Fruit fly (Drosophila melanogaster) whole organism, embryonic: Measurements from ENCODE around the gene CG8516.

Source experiments
- CG10267 ChIP-seq: fragments of 200-800 bp; sonication (Bioruptor generic); optimal IDR thresholded peaks from 2 replicates; lab custom pipeline; 2018; ENCODE audit warnings: missing biosample characterization, mild to moderate bottlenecking, missing genetic modification characterization, moderate library complexity
- CG10366 ChIP-seq: fragments of 200-800 bp; sonication (Bioruptor generic); IDR thresholded peaks from 2 replicates; pipeline ENCODE4 v1.3.6; 2022; ENCODE audit warnings: missing biosample characterization, missing genetic modification characterization
- CG10565 ChIP-seq: fragments of 200-800 bp; sonication (Bioruptor generic); optimal IDR thresholded peaks from 3 replicates; lab custom pipeline; 2016; ENCODE audit warnings: missing biosample characterization, mild to moderate bottlenecking, missing genetic modification characterization
- CG12219 ChIP-seq: fragments of 200-800 bp; sonication (Bioruptor generic); optimal IDR thresholded peaks from 3 replicates; lab custom pipeline; 2018; ENCODE audit warnings: missing biosample characterization, mild to moderate bottlenecking, missing genetic modification characterization
- CG14710 ChIP-seq: fragments of 200-800 bp; sonication (Bioruptor generic); optimal IDR thresholded peaks from 3 replicates; lab custom pipeline; 2019; ENCODE audit warnings: missing biosample characterization, mild to moderate bottlenecking, missing genetic modification characterization, moderate library complexity
- CG16815 ChIP-seq: fragments of 200-800 bp; sonication (Bioruptor generic); optimal IDR thresholded peaks from 3 replicates; lab custom pipeline; 2017; ENCODE audit warnings: missing biosample characterization, mild to moderate bottlenecking, missing genetic modification characterization
- CG17912 ChIP-seq: fragments of 200-800 bp; sonication (Bioruptor generic); optimal IDR thresholded peaks from 2 replicates; lab custom pipeline; 2018; ENCODE audit warnings: missing biosample characterization, mild to moderate bottlenecking, missing genetic modification characterization
- CG2116 ChIP-seq: fragments of 200-800 bp; sonication (Bioruptor generic); optimal IDR thresholded peaks from 3 replicates; lab custom pipeline; 2018; ENCODE audit warnings: missing biosample characterization, mild to moderate bottlenecking, missing genetic modification characterization
- CG2129 ChIP-seq: fragments of 200-800 bp; sonication (Bioruptor generic); IDR thresholded peaks from 2 replicates; pipeline ENCODE4 v1.3.6; 2022; ENCODE audit warnings: missing biosample characterization, missing genetic modification characterization; ENCODE audit not compliant: partially characterized antibody
- CG2875 ChIP-seq: fragments of 200-800 bp; sonication (Bioruptor generic); optimal IDR thresholded peaks from 2 replicates; lab custom pipeline; 2017; ENCODE audit warnings: missing biosample characterization, mild to moderate bottlenecking, missing genetic modification characterization, missing genetic modification reagents
- CG30403 ChIP-seq: fragments of 200-800 bp; sonication (Bioruptor generic); optimal IDR thresholded peaks from 3 replicates; lab custom pipeline; 2016; ENCODE audit warnings: missing biosample characterization, missing genetic modification characterization
- CG3281 ChIP-seq: fragments of 200-800 bp; sonication (Bioruptor generic); optimal IDR thresholded peaks from 3 replicates; lab custom pipeline; 2017; ENCODE audit warnings: missing biosample characterization, mild to moderate bottlenecking, missing genetic modification characterization
- CG34224 ChIP-seq: fragments of 200-800 bp; sonication (Bioruptor generic); IDR thresholded peaks from 3 replicates; pipeline ENCODE4 v1.3.6; 2022; ENCODE audit warnings: missing biosample characterization, missing genetic modification characterization; ENCODE audit not compliant: partially characterized antibody
- CG4707 ChIP-seq: fragments of 200-800 bp; sonication (Bioruptor generic); optimal IDR thresholded peaks from 2 replicates; lab custom pipeline; 2018; ENCODE audit warnings: missing biosample characterization, mild to moderate bottlenecking, missing genetic modification characterization, moderate library complexity
- CG7556 ChIP-seq: fragments of 200-800 bp; sonication (Bioruptor generic); optimal IDR thresholded peaks from 2 replicates; lab custom pipeline; 2017; ENCODE audit warnings: missing biosample characterization, mild to moderate bottlenecking, missing genetic modification characterization
- CG8089 ChIP-seq: fragments of 200-800 bp; sonication (Bioruptor generic); optimal IDR thresholded peaks from 3 replicates; lab custom pipeline; 2016; ENCODE audit warnings: missing biosample characterization, missing genetic modification characterization
- CG8290 ChIP-seq, 3 experiments: fragments of 200-800 bp; sonication (Bioruptor generic); optimal IDR thresholded peaks; 2 replicates each; lab custom pipeline; 2016 to 2019; ENCODE audit warnings: missing biosample characterization in 3 of 3, missing genetic modification characterization in 3 of 3, mild to moderate bottlenecking in 2 of 3, moderate library complexity in 1 of 3
- CG8359 ChIP-seq: fragments of 200-800 bp; sonication (Bioruptor generic); optimal IDR thresholded peaks from 2 replicates; lab custom pipeline; 2017; ENCODE audit warnings: missing biosample characterization, mild to moderate bottlenecking, missing genetic modification characterization, borderline replicate concordance
- CG9215 ChIP-seq: fragments of 200-800 bp; sonication (Bioruptor generic); IDR thresholded peaks from 2 replicates; pipeline ENCODE4 v1.3.6; 2022; ENCODE audit warnings: missing biosample characterization, missing genetic modification characterization
- Dbx ChIP-seq: fragments of 200-800 bp; sonication (Bioruptor generic); IDR thresholded peaks from 3 replicates; pipeline ENCODE4 v1.3.6; 2022; ENCODE audit warnings: missing biosample characterization, missing genetic modification characterization
- Deaf1 ChIP-seq: fragments of 200-800 bp; optimal IDR thresholded peaks from 3 replicates; lab custom pipeline; 2019; ENCODE audit warnings: missing biosample characterization, mild to moderate bottlenecking, missing genetic modification characterization, moderate library complexity
- Dll ChIP-seq: fragments of 200-800 bp; sonication (Bioruptor generic); IDR thresholded peaks from 4 replicates; pipeline ENCODE4 v1.3.6; 2022; ENCODE audit warnings: missing biosample characterization, missing genetic modification characterization; ENCODE audit not compliant: partially characterized antibody
- E2f1 ChIP-seq: fragments of 200-800 bp; sonication (Bioruptor generic); IDR thresholded peaks from 2 replicates; pipeline ENCODE4 v1.3.6; 2022; ENCODE audit warnings: missing biosample characterization, missing genetic modification characterization
- HmgD ChIP-seq: fragments of 200-800 bp; sonication (Bioruptor generic); optimal IDR thresholded peaks from 3 replicates; lab custom pipeline; 2016; ENCODE audit warnings: missing biosample characterization, missing genetic modification characterization
- Kr ChIP-seq: fragments of 200-800 bp; sonication (Bioruptor generic); optimal IDR thresholded peaks from 2 replicates; lab custom pipeline; 2017; ENCODE audit warnings: missing biosample characterization, mild to moderate bottlenecking, missing genetic modification characterization
- Meics ChIP-seq: fragments of 200-800 bp; sonication (Bioruptor generic); optimal IDR thresholded peaks from 2 replicates; lab custom pipeline; 2017; ENCODE audit warnings: missing biosample characterization, mild to moderate bottlenecking, missing genetic modification characterization
- Tbp ChIP-seq: fragments of >200 bp; optimal IDR thresholded peaks from 2 replicates; lab custom pipeline; 2018; ENCODE audit warnings: missing biosample characterization, missing genetic modification characterization
- Usf ChIP-seq: fragments of 200-800 bp; sonication (Bioruptor generic); optimal IDR thresholded peaks from 2 replicates; lab custom pipeline; 2017; ENCODE audit warnings: missing genotype, missing biosample characterization, missing genetic modification characterization
- Xrp1 ChIP-seq: fragments of 200-800 bp; sonication (Bioruptor generic); IDR thresholded peaks from 2 replicates; pipeline ENCODE4 v1.3.6; 2022; ENCODE audit warnings: missing biosample characterization, missing genetic modification characterization
- ara ChIP-seq: fragments of 200-800 bp; sonication (Bioruptor generic); IDR thresholded peaks from 2 replicates; pipeline ENCODE4 v1.3.6; 2022; ENCODE audit warnings: missing biosample characterization, missing genetic modification characterization
- bab2 ChIP-seq: fragments of 200-800 bp; sonication (Bioruptor generic); optimal IDR thresholded peaks from 2 replicates; lab custom pipeline; 2016; ENCODE audit warnings: missing biosample characterization, missing genetic modification characterization
- bigmax ChIP-seq: fragments of 200-800 bp; sonication (Bioruptor generic); optimal IDR thresholded peaks from 2 replicates; lab custom pipeline; 2018; ENCODE audit warnings: missing biosample characterization, mild to moderate bottlenecking, missing genetic modification characterization
- cad ChIP-seq: fragments of >200 bp; optimal IDR thresholded peaks from 2 replicates; lab custom pipeline; 2017; ENCODE audit warnings: missing biosample characterization, missing genetic modification characterization
- croc ChIP-seq: fragments of 200-800 bp; sonication (Bioruptor generic); conservative IDR thresholded peaks from 3 replicates; pipeline ENCODE4 v1.3.6; 2022; ENCODE audit warnings: missing biosample characterization, missing genetic modification characterization
- da ChIP-seq: fragments of 200-800 bp; sonication (Bioruptor generic); optimal IDR thresholded peaks from 2 replicates; lab custom pipeline; 2016; ENCODE audit warnings: missing biosample characterization, missing genetic modification characterization
- danr ChIP-seq: fragments of 200-800 bp; sonication (Bioruptor generic); IDR thresholded peaks from 2 replicates; pipeline ENCODE4 v1.3.6; 2022; ENCODE audit warnings: missing biosample characterization, missing genetic modification characterization
- dpn ChIP-seq, 2 experiments: fragments of 200-800 bp; sonication (Bioruptor generic); optimal IDR thresholded peaks; 3 replicates each; lab custom pipeline; 2016; ENCODE audit warnings: missing biosample characterization in 2 of 2, missing genetic modification characterization in 2 of 2
- lov ChIP-seq, 2 experiments: fragments of 200-800 bp in 1 of 2; fragments of >200 bp in 1 of 2; sonication (Bioruptor generic) in 1 of 2; IDR thresholded peaks in 1 of 2; optimal IDR thresholded peaks in 1 of 2; 2 replicates in 1 of 2; 3 replicates in 1 of 2; pipeline versions ENCODE4 v1.3.6 to Lab custom; 2017 to 2022; ENCODE audit warnings: missing biosample characterization in 1 of 2, missing genetic modification characterization in 1 of 2
- luna ChIP-seq: fragments of 200-800 bp; sonication (Bioruptor generic); optimal IDR thresholded peaks from 2 replicates; lab custom pipeline; 2016; ENCODE audit warnings: missing biosample characterization, missing genetic modification characterization
- prd ChIP-seq, 3 experiments: fragments of >200 bp in 2 of 3; fragments of 200-800 bp in 1 of 3; sonication (Bioruptor generic) in 1 of 3; optimal IDR thresholded peaks in 2 of 3; IDR thresholded peaks in 1 of 3; 2 replicates in 2 of 3; 3 replicates in 1 of 3; pipeline versions ENCODE4 v1.3.6 to Lab custom; 2017 to 2022; ENCODE audit warnings: missing biosample characterization in 1 of 3, missing genetic modification characterization in 1 of 3
- pum ChIP-seq: fragments of 200-800 bp; sonication (Bioruptor generic); optimal IDR thresholded peaks from 2 replicates; lab custom pipeline; 2016; ENCODE audit warnings: missing biosample characterization, missing genetic modification characterization
- sim ChIP-seq: fragments of 200-800 bp; sonication (Bioruptor generic); IDR thresholded peaks from 2 replicates; pipeline ENCODE4 v1.3.6; 2022; ENCODE audit warnings: missing biosample characterization, missing genetic modification characterization
- slp2 ChIP-seq: fragments of 200-800 bp; sonication (Bioruptor generic); optimal IDR thresholded peaks from 2 replicates; lab custom pipeline; 2016; ENCODE audit warnings: missing biosample characterization, missing genetic modification characterization
- sna ChIP-seq: fragments of 200-800 bp; sonication (Bioruptor generic); IDR thresholded peaks from 2 replicates; pipeline ENCODE4 v1.3.6; 2022; ENCODE audit warnings: missing biosample characterization, missing genetic modification characterization; ENCODE audit not compliant: partially characterized antibody
- sr ChIP-seq: fragments of 200-800 bp; sonication (Bioruptor generic); IDR thresholded peaks from 3 replicates; pipeline ENCODE4 v1.3.6; 2022; ENCODE audit warnings: missing biosample characterization, missing genetic modification characterization
- vnd ChIP-seq: fragments of 200-800 bp; sonication (Bioruptor generic); IDR thresholded peaks from 3 replicates; pipeline ENCODE4 v1.3.6; 2022; ENCODE audit warnings: missing biosample characterization, missing genetic modification characterization; ENCODE audit not compliant: partially characterized antibody
- zfh2 ChIP-seq: fragments of 200-800 bp; sonication (Bioruptor generic); optimal IDR thresholded peaks from 2 replicates; lab custom pipeline; 2016; ENCODE audit warnings: missing biosample characterization, missing genetic modification characterization

Gene CG8516

DNA sequence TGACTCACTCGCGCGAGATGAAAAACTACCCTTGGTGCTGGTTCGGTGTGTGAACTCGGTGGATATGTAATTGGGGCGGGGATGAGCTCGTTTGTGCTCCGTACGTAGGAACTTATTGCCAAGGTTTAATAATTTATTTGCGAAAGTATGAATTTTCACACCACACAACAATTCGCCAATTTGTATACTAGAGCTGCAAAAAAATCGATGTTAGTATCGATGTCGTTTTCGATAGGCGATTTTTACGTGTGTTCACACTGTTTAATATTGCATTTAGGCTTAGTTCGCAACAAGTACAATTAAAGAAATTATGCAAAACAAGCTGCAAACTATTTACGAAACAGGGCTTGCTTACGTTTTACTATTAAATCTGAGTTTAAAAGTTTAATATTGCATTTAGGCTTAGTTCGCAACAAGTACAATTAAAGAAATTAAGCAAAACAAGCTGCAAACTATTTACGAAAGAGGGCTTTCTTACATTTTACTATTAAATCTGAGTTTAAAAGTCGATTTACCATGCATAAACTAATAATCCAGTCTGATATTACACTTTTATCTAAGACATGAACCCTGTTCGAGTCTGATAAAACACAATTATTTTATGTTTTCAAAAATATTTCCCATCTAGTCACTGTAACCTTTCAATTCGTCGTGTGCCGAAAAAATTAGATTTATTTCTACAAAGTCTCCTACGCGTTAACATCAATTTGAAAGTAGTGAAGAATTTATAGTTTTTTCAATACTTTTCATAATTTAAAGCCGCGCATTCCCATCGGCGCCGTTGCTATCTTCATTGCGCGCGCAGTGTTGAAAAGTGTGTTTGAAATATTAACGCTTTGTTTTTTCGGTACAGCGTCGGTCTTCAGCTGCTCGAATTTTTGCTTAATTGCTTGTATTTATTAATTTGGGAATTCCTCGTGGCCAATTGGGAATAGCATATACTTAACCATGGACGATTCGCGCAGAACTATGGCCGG lies 29.9 kb upstream of the CG8516 start, which contains the start of the genes Snap24 and CG8478 (continued):
- TF ChIP-seq CG4707 (GFP tag; lab: Kevin White, UChicago): no peak
- no peak for TF ChIP-seq sim (GFP tag; lab: Robert Waterston, UW)
- TF ChIP-seq CG3281 (GFP tag; lab: Kevin White, UChicago): no peak
- no peak for TF ChIP-seq dpn (GFP tag; optimal IDR thresholded peaks at IDR 0.05; lab: Kevin White, UChicago)
- no peak for TF ChIP-seq bab2 (GFP tag; lab: Kevin White, UChicago)
- TF ChIP-seq Deaf1 (tag; lab: Kevin White, UChicago): no peak
- TF ChIP-seq CG8290 (GFP tag; optimal IDR thresholded peaks at IDR 0.05; lab: Kevin White, UChicago): no peak
- TF ChIP-seq CG8290 (tag; optimal IDR thresholded peaks at IDR 0.05; lab: Kevin White, UChicago): no peak
- no peak for TF ChIP-seq CG17912
- no peak for TF ChIP-seq CG16815 (GFP tag; lab: Kevin White, UChicago)
- TF ChIP-seq sna (GFP tag; lab: Robert Waterston, UW): peak; percentile 74
- no peak for TF ChIP-seq CG10366 (GFP tag; lab: Robert Waterston, UW)
- TF ChIP-seq zfh2 (GFP tag; lab: Kevin White, UChicago): no peak
- peak; percentile 93 for TF ChIP-seq CG10267 (tag; lab: Kevin White, UChicago)
- no peak for TF ChIP-seq slp2
- TF ChIP-seq vnd (GFP tag; lab: Robert Waterston, UW): peak; percentile 73; the same call in 2 of the 3 replicates
- no peak for TF ChIP-seq E2f1 (GFP tag; lab: Robert Waterston, UW)
- no peak for TF ChIP-seq CG2875
- TF ChIP-seq Xrp1 (GFP tag; lab: Robert Waterston, UW): no peak
- no peak for TF ChIP-seq CG12219
- no peak for TF ChIP-seq CG8359 (GFP tag; lab: Kevin White, UChicago)
- no peak for TF ChIP-seq Usf
- TF ChIP-seq CG34224 (GFP tag; lab: Robert Waterston, UW): peak; percentile 79
- TF ChIP-seq CG14710 (tag; lab: Kevin White, UChicago): peak; percentile 78
- TF ChIP-seq CG30403: peak; percentile 30
- no peak for TF ChIP-seq bigmax (GFP tag; lab: Kevin White, UChicago)
- TF ChIP-seq prd (optimal IDR thresholded peaks at IDR 0.05; lab: Kevin White, UChicago): no peak
- no peak for TF ChIP-seq prd (GFP tag; IDR thresholded peaks at IDR 0.05; lab: Robert Waterston, UW)
- TF ChIP-seq CG10565 (GFP tag; lab: Kevin White, UChicago): no peak
- no peak for TF ChIP-seq cad (GFP tag; lab: Kevin White, UChicago)
- TF ChIP-seq Kr (GFP tag; lab: Kevin White, UChicago): no peak
- no peak for TF ChIP-seq ara (GFP tag; lab: Robert Waterston, UW)
- no peak for TF ChIP-seq lov (optimal IDR thresholded peaks at IDR 0.05; lab: Kevin White, UChicago)
- no peak for TF ChIP-seq lov (GFP tag; IDR thresholded peaks at IDR 0.05; lab: Robert Waterston, UW)
- peak; percentile 57 for TF ChIP-seq CG2129 (GFP tag; lab: Robert Waterston, UW)
- TF ChIP-seq CG7556 (GFP tag; lab: Kevin White, UChicago): no peak
- TF ChIP-seq pum: no peak
- TF ChIP-seq croc: no peak
- no peak for TF ChIP-seq CG9215 (GFP tag; lab: Robert Waterston, UW)
- TF ChIP-seq CG8089 (GFP tag; lab: Kevin White, UChicago): no peak
- TF ChIP-seq da (GFP tag; lab: Kevin White, UChicago): no peak
- no peak for TF ChIP-seq HmgD (GFP tag; lab: Kevin White, UChicago)
- no peak for TF ChIP-seq Dbx (GFP tag; lab: Robert Waterston, UW)
- TF ChIP-seq Meics: no peak
- TF ChIP-seq Dll (GFP tag; lab: Robert Waterston, UW): peak; percentile 78; the same call in 3 of the 4 replicates
- no peak for TF ChIP-seq sr (GFP tag; lab: Robert Waterston, UW)
- TF ChIP-seq luna: no peak
- TF ChIP-seq CG2116 (GFP tag; lab: Kevin White, UChicago): peak; percentile 66
- TF ChIP-seq Tbp (GFP tag; lab: Kevin White, UChicago): no peak
- TF ChIP-seq danr (GFP tag; lab: Robert Waterston, UW): no peak
